Fruit fly (Drosophila melanogaster): ENCODE results near the gene CG46399.

CG46399 gene

DNA sequence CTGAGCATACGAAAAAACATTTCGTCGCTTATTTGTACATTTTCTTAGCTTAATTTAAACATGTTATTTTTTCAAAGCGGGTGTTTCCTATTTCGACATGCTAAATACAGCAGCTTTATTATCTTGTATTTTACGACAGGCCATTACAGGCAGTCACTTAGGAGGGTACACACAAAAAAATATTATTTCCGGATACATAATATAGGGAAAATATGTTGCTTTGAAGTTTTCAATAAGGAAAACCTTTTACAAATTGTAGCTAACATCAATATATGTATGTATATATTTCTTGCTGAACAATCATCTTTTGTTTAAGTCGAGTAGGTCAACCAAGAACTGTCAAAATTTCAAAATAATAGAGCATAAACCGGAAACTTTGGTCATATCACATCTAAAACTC, at the start of gene CG46399:
Gene CG46399 (plus strand): TSS at position 301 of the 400 bp plus-strand sequence.
- TF ChIP-seq CG8478 (optimal IDR thresholded peaks at IDR 0.05) (no peak), CTCF (optimal IDR thresholded peaks at IDR 0.05) (no peak)

DNA sequence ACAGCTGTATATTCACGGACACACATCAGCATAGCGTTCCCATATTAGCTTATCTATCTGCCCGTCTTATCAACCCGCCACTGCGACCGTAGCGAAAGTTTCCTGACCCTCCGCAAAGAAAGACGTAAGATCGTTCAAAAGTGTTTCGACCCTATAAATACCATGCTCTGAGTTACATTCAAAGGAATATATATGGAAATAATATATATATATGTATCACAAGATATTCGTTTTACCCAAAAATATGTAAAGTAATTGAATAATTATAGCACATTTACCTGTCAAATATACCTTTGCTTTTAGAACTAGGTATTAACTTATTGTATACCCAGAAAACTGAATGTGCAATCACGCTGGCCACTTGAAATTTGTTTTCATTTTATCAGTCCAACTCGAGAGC, 48.6 kb upstream of the CG46399 start:
- no peak for TF ChIP-seq CTCF (optimal IDR thresholded peaks at IDR 0.05)
- no peak for TF ChIP-seq CG8478 (optimal IDR thresholded peaks at IDR 0.05)

DNA sequence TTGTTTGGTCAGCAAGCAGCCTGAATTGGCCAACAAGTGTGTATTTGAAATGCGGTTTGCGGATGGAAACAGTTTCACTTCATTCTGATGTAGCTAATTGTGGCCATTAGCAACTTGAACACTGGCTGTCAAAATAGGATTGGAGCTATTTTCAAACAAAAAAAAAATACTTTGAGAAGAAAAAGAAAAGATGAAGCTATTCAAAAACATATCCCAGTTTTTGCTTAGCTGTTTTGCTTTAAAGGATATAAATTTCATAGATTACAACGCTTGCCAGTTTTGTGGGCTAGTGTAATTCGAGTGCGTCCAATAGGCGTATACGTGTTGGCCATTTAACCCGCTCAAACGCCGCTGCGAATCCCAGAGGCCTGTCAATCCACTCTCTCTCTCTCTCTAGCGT, 46.8 kb upstream of the CG46399 start:
- TF ChIP-seq CTCF (optimal IDR thresholded peaks at IDR 0.05) = no peak
- TF ChIP-seq CG8478 (optimal IDR thresholded peaks at IDR 0.05) = no peak

DNA sequence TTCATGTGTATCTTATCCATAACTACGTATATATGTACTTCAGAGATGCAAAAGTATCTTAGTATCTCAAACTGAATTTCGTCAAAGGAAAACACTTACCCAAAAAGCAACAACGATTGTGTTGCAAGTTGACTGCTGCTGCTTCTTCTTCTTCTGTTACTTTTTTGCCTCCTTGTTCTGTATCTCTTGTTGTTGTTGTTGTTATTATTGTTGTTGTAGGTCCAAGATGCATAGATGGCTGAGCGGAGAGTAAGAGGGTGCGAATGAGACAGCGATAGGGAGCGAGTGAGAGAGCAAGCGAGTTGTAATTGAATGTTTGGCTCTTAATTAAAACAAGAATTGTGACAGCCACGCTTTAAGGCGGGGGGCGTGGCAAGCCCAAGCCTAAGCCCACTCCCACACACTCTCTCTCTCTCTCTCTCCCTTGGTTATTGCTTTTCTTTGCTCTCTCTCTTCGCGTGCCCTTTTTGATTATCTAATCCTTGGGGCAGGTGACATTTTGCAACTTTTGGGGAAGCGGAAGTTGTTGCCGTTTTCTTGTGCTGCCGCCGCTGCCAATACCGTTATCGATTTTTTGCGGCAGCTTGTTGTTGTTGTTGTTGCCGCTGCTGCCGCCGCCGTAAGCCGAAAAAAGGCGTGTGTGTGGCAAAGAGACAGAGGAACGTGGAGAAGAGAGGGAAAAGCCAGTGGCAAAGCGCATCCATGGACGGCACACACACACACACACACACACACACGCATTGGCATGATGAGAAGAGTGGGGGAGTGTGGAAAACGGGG, 34.2 kb upstream of the CG46399 start:
- TF ChIP-seq CG8478 (optimal IDR thresholded peaks at IDR 0.05) (no peak), CTCF (optimal IDR thresholded peaks at IDR 0.05) (no peak)

DNA sequence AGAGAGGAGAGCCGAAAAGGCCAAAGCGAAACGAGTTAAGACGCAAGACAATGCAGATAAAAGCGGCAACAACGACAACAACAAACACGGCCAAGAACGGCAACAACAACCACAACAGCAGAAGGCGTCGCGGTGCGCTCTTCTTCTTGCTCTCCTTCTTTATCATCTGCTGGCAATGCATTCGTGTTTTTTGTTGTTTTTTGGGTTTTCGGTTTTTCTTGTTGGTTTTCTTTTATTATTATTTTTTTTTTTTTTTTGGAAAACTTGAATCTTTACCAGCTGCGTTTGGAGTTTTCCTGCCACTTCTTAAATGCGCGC, 33.6 kb upstream of the CG46399 start:
- TF ChIP-seq CTCF (optimal IDR thresholded peaks at IDR 0.05) = no peak
- no peak for TF ChIP-seq CG8478 (optimal IDR thresholded peaks at IDR 0.05)

DNA sequence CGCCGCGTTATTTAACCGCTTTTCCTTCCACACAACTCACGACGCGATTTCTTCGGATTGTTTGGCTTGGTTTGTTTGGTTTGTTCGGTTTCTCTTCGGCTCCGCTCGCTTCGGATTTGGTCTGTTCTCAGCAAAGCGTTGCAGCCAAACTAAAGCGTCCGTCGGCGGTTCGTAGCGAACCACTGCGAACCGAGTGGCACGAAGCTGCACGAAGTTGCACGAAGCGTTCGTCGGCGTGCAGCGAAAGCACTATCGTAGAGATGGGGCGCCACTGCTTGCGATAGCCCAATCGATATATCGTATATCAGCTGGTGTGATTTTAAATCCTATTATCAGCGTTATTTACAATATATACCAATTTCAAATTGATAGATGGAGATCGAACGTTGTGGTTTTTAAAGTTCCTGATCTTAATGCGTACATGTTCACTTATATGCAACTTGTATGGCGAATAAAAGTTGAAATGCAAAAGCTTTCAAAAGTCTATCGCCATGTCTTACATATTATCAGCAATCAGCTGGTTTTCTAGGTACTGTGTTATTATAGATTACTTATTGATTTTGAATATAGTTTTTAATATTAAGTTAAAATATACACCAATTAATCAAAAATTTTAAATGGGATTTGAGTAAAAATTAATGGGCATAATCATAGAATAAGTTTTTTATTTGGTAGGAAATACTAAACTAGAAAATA, 33.0 kb upstream of the CG46399 start, which contains the start of gene rut:
Gene rut (minus strand): TSS at position 152 of the 696 bp plus-strand sequence.
- TF ChIP-seq CG8478 (optimal IDR thresholded peaks at IDR 0.05) (no peak), CTCF (optimal IDR thresholded peaks at IDR 0.05) (no peak)

DNA sequence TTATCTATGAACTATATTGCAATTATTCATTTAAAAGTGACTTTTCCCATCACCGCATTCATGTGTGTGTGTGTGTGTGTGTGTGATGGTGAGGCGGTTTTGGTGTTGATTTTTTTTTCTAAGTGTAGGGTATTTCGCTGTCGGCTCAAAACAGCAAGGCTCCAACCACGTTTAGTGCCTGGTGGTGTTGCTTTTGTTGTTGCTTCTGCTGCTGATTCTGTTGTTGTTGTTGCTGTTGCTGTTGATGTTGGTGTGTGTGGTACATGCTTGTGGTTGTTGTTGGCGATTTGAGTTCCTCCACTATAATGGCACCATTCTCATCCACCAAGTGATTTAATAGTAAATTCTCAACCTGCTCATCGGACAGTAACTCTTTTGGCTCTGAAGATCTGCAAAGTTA, 31.4 kb upstream of the CG46399 start:
- no peak for TF ChIP-seq CG8478 (optimal IDR thresholded peaks at IDR 0.05)
- no peak for TF ChIP-seq CTCF (optimal IDR thresholded peaks at IDR 0.05)

DNA sequence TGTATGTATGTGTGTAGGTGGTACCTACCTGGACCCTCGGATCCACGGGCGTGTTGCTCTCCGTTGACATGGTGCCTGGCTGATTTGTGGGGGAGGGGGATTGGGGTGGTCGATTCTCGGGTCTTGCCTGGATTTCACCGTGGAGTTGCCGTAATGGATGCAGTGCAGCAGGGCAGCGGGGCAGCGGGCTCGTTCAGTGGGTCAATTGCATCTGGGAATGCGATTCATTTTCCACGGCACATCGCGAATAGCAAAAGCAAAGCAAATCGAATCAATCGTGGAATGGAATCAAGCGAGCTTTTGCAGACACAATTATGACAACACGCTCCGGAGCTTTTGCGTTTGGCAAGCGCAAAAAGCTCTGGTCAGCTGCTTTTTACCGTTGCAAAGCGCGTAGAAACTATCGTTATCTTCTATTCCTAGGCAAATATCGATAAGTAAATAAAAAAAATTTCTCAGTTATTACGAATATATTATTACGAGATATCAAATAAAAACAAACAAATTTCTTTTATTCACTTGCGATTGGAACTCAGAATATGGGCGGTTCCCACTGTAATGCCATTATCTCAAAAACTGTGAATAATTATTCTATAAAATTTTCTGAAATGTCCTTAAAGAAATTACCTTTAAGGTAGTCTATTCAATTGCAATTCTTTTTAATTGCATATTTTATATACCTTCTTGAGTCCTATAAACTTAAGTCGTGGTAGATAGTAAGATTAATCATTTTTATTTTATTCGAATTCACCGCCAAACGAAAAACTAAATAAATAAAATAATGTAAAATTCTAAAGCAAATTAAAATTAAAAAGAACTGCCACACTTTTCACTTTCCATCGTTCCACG, 27.1 kb upstream of the CG46399 start, which contains the start of gene CG14408:
Gene CG14408 (minus strand): TSS at position 321 of the 849 bp plus-strand sequence.
- TF ChIP-seq CTCF (optimal IDR thresholded peaks at IDR 0.05) (no peak), CG8478 (optimal IDR thresholded peaks at IDR 0.05) (no peak)

DNA sequence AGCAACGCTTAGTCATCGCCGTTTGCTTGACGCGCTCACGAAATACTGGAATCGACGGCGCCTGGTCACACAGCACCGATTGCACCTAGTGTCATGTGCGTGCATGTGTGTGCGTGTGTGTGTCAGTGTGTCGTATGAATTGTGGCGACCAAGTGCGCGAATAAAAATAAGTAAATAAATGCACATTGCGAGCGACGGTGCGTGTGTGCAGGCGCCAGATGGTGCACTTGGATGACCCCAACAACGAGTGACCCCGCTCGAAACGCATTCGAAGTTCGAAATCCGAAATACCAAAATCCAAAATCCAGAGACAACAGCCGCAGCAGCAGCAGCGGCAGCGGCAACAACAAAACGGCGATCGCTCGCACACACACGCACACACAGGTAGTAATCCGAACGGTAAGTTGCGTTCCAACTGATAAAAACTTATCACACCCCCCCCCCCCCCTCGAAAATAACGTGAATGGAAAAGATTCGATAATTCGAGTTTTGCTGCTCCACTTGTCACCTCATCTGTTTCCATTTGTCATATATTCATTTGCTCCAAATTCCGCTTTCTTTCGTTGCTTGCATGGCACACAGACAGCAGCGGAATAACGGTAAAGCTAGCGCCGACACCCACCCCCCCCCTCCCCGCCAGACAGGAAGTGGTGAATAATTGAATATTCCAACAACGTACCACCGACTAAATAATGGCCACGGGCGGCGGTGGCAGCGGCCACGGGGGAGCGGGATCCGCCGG, 26.3 kb upstream of the CG46399 start, which contains the start of gene CG14411:
Gene CG14411 (plus strand): TSS at position 86 of the 742 bp plus-strand sequence.
- TF ChIP-seq CTCF (optimal IDR thresholded peaks at IDR 0.05) = no peak
- TF ChIP-seq CG8478 (optimal IDR thresholded peaks at IDR 0.05) = no peak

DNA sequence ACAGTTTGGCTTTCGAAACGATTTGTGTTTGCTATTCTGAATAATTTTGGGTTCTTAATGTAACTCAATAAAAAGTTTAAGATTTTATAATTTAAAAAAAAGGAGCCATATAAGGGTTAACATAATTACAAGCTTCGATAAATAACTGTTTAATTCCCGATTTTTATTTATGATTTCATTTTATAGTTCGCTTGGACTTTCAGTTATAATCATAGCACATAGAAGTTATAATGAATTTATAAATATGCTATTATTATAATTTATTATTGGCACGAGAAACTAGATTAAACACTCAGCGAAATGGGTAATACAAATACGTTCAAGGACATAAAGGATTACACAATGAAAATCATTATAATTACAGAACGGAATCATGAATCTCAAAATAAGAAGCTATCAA, 22.6 kb upstream of the CG46399 start, which contains the start of gene CG14410:
Gene CG14410 (plus strand): TSS at position 301 of the 400 bp plus-strand sequence.
- TF ChIP-seq CG8478 (optimal IDR thresholded peaks at IDR 0.05) (no peak), CTCF (optimal IDR thresholded peaks at IDR 0.05) (no peak)

DNA sequence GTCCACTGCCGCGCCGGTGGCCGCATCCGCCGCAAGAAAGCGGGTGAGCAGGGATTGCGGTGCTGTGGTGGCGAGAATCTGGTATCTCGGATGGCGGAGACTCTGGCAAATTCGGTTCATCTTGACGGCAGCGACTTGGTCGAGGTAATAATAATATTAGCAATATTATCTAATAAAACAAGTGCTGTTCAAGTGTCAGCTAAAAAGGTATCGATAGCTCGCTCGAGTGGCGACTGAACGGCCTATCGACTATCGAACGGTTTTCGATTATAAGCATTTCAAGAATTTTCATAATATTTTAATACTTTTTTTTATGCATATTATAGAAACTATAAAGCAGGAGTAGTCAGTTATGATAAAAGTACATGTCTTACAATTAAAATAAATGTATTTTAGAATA, 21.1 kb upstream of the CG46399 start, which contains the start of gene Grx5:
Gene Grx5 (minus strand): TSS at position 216 of the 400 bp plus-strand sequence.
- TF ChIP-seq CG8478 (optimal IDR thresholded peaks at IDR 0.05) = no peak
- no peak for TF ChIP-seq CTCF (optimal IDR thresholded peaks at IDR 0.05)

DNA sequence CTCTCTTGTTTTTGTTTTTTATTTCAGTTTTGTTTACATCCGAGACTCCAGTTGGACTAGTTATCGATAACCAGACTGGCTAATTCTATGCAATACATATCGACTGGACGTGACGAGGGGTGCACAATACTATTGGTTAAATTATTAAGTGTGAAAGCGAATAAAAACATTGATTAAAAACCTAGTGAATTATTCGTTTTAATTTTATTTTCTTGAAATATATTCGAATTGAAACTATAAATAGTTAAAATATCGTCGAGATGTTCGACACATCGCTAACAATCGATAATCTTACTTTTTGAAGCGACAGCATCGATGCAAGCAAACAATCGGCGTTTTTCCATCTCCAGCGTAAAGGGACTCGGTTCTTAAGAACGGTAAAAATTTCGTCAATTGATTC, 20.0 kb upstream of the CG46399 start, which contains the start of the genes CG32590 and Flo2:
Gene CG32590 (minus strand): TSS at position 60 of the 400 bp plus-strand sequence.
Gene Flo2 (plus strand): TSS at position 330 of the 400 bp plus-strand sequence.
- TF ChIP-seq CG8478 (optimal IDR thresholded peaks at IDR 0.05) (no peak), CTCF (optimal IDR thresholded peaks at IDR 0.05) (no peak)

DNA sequence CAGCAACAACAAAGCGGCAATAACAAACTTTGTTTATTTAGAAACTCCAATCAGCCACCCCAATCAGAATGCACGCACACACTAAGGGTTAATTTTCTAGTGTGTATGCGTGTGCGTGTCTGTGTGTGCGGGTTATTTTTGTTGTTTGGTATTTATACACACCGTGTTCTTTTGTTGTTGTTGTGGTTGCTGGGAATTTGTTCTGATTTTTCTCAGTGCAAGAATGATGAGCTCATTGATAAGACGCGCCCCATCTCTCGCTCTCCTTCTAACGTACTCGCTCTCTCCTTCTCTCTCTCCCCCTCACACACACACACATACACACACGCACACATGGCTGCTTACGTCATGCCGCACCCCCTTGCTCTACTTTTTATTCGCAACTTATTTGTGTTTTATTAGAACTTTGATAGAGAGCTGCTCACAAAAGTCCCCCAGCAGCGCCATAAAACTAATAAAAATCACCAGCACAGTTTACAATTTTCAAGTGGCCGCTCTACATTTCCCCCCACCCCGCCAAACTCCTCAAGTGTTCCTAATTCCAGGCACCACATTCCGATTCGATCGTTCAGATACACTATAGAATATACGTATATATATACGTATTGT, 19.2 kb upstream of the CG46399 start:
- TF ChIP-seq CG8478 (optimal IDR thresholded peaks at IDR 0.05) = no peak
- no peak for TF ChIP-seq CTCF (optimal IDR thresholded peaks at IDR 0.05)

DNA sequence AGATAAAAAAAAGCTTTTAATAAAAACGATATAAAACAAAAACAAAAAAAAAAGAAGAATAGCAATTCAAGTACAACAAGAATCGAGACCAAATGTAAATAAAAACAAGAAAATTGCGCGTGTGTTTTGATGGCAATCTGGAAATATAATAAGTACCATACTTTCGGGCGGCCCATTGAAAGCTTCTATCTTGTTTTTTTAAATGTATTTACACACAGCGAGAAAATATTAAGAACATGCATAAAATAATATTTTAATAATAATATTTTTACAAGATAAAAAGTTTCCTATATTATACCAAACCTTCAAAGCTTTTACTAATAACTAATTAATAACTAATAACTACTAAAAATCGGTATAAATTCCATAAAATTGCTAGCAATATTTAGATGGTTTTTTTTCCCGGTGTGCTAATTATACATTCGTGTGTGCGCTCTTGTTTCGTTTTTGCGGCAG, 18.6 kb upstream of the CG46399 start:
- no peak for TF ChIP-seq CTCF (optimal IDR thresholded peaks at IDR 0.05)
- no peak for TF ChIP-seq CG8478 (optimal IDR thresholded peaks at IDR 0.05)

Measured in S2 (cell line).